Fruit fly (Drosophila melanogaster) whole organism, embryonic: ENCODE data around the gene Mgat4a.

Experiments
- Ada2b ChIP-seq: fragments of 200-800 bp; sonication (Bioruptor generic); IDR thresholded peaks from 2 replicates; pipeline ENCODE4 v1.3.6; 2022; ENCODE audit warnings: missing biosample characterization, missing genetic modification characterization
- Bteb2 ChIP-seq: fragments of 200-800 bp; sonication (Bioruptor generic); optimal IDR thresholded peaks from 2 replicates; lab custom pipeline; 2016; ENCODE audit warnings: missing biosample characterization, missing genetic modification characterization
- CG10321 ChIP-seq: fragments of 200-800 bp; sonication (Bioruptor generic); IDR thresholded peaks from 2 replicates; pipeline ENCODE4 v1.3.6; 2022; ENCODE audit warnings: missing biosample characterization, missing genetic modification characterization
- CG10431 ChIP-seq: fragments of 200-800 bp; sonication (Bioruptor generic); optimal IDR thresholded peaks from 3 replicates; lab custom pipeline; 2018; ENCODE audit warnings: missing biosample characterization, mild to moderate bottlenecking, missing genetic modification characterization
- CG10565 ChIP-seq: fragments of 200-800 bp; sonication (Bioruptor generic); optimal IDR thresholded peaks from 3 replicates; lab custom pipeline; 2016; ENCODE audit warnings: missing biosample characterization, mild to moderate bottlenecking, missing genetic modification characterization
- CG11695 ChIP-seq: fragments of 200-800 bp; sonication (Bioruptor generic); IDR thresholded peaks from 3 replicates; pipeline ENCODE4 v1.3.6; 2022; ENCODE audit warnings: missing biosample characterization, missing genetic modification characterization
- CG11696 ChIP-seq: fragments of 200-800 bp; sonication (Bioruptor generic); IDR thresholded peaks from 2 replicates; pipeline ENCODE4 v1.3.6; 2022; ENCODE audit warnings: missing biosample characterization, missing genetic modification characterization
- CG12299 ChIP-seq: fragments of 200-800 bp; sonication (Bioruptor generic); optimal IDR thresholded peaks from 2 replicates; lab custom pipeline; 2018; ENCODE audit warnings: missing biosample characterization, mild to moderate bottlenecking, missing genetic modification characterization
- CG1647 ChIP-seq: fragments of 200-800 bp; sonication (Bioruptor generic); optimal IDR thresholded peaks from 3 replicates; lab custom pipeline; 2016; ENCODE audit warnings: missing biosample characterization, missing genetic modification characterization
- CG17568 ChIP-seq: fragments of 200-800 bp; sonication (Bioruptor generic); optimal IDR thresholded peaks from 2 replicates; lab custom pipeline; 2018; ENCODE audit warnings: missing biosample characterization, mild to moderate bottlenecking, missing genetic modification characterization, moderate library complexity
- CG30431 ChIP-seq: fragments of 200-800 bp; sonication (Bioruptor generic); optimal IDR thresholded peaks from 2 replicates; lab custom pipeline; 2017; ENCODE audit warnings: missing biosample characterization, missing genetic modification characterization
- CG31224 ChIP-seq: fragments of 200-800 bp; sonication (Bioruptor generic); IDR thresholded peaks from 2 replicates; pipeline ENCODE4 v1.3.6; 2022; ENCODE audit warnings: missing biosample characterization, missing genetic modification characterization
- CG32767 ChIP-seq: fragments of 200-800 bp; sonication (Bioruptor generic); IDR thresholded peaks from 2 replicates; pipeline ENCODE4 v1.3.6; 2022; ENCODE audit warnings: missing biosample characterization, missing genetic modification characterization
- CG3281 ChIP-seq: fragments of 200-800 bp; sonication (Bioruptor generic); optimal IDR thresholded peaks from 3 replicates; lab custom pipeline; 2017; ENCODE audit warnings: missing biosample characterization, mild to moderate bottlenecking, missing genetic modification characterization
- CG3995 ChIP-seq: fragments of 200-800 bp; sonication (Bioruptor generic); optimal IDR thresholded peaks from 3 replicates; lab custom pipeline; 2016; ENCODE audit warnings: missing biosample characterization, missing genetic modification characterization
- CG6175 ChIP-seq: fragments of 200-800 bp; sonication (Bioruptor generic); IDR thresholded peaks from 3 replicates; pipeline ENCODE4 v1.3.6; 2022; ENCODE audit warnings: missing biosample characterization, missing genetic modification characterization
- CG7556 ChIP-seq: fragments of 200-800 bp; sonication (Bioruptor generic); optimal IDR thresholded peaks from 2 replicates; lab custom pipeline; 2017; ENCODE audit warnings: missing biosample characterization, mild to moderate bottlenecking, missing genetic modification characterization
- CG8281 ChIP-seq: fragments of 200-800 bp; sonication (Bioruptor generic); optimal IDR thresholded peaks from 2 replicates; lab custom pipeline; 2018; ENCODE audit warnings: missing biosample characterization, mild to moderate bottlenecking, missing genetic modification characterization, moderate library complexity
- CG9215 ChIP-seq: fragments of 200-800 bp; sonication (Bioruptor generic); IDR thresholded peaks from 2 replicates; pipeline ENCODE4 v1.3.6; 2022; ENCODE audit warnings: missing biosample characterization, missing genetic modification characterization
- CG9727 ChIP-seq: fragments of 200-800 bp; sonication (Bioruptor generic); optimal IDR thresholded peaks from 3 replicates; lab custom pipeline; 2017; ENCODE audit warnings: missing biosample characterization, mild to moderate bottlenecking, missing genetic modification characterization
- CG9797 ChIP-seq: fragments of 200-800 bp; sonication (Bioruptor generic); optimal IDR thresholded peaks from 3 replicates; lab custom pipeline; 2018; ENCODE audit warnings: missing biosample characterization, mild to moderate bottlenecking, missing genetic modification characterization
- CrebB ChIP-seq: fragments of 200-800 bp; sonication (Bioruptor generic); optimal IDR thresholded peaks from 3 replicates; lab custom pipeline; 2018; ENCODE audit warnings: missing biosample characterization, mild to moderate bottlenecking, missing genetic modification characterization
- H15 ChIP-seq: fragments of 200-800 bp; sonication (Bioruptor generic); IDR thresholded peaks from 3 replicates; pipeline ENCODE4 v1.3.6; 2022; ENCODE audit warnings: missing biosample characterization, missing genetic modification characterization
- Jarid2 ChIP-seq: fragments of 200-800 bp; sonication (Bioruptor generic); optimal IDR thresholded peaks from 3 replicates; lab custom pipeline; 2017; ENCODE audit warnings: mild to moderate bottlenecking, missing biosample characterization, missing genetic modification reagents, missing genetic modification characterization
- Meics ChIP-seq: fragments of 200-800 bp; sonication (Bioruptor generic); optimal IDR thresholded peaks from 2 replicates; lab custom pipeline; 2017; ENCODE audit warnings: missing biosample characterization, mild to moderate bottlenecking, missing genetic modification characterization
- Mes4 ChIP-seq: fragments of 200-800 bp; sonication (Bioruptor generic); optimal IDR thresholded peaks from 2 replicates; lab custom pipeline; 2016; ENCODE audit warnings: missing biosample characterization, missing genetic modification characterization
- Nf-YB ChIP-seq: fragments of 200-800 bp; sonication (Bioruptor generic); optimal IDR thresholded peaks from 3 replicates; lab custom pipeline; 2019; ENCODE audit warnings: missing biosample characterization, mild to moderate bottlenecking, missing genetic modification characterization, moderate library complexity
- Pdp1 ChIP-seq, 2 experiments: fragments of 200-800 bp; sonication (Bioruptor generic); optimal IDR thresholded peaks; 3 replicates each; lab custom pipeline; 2016; ENCODE audit warnings: missing biosample characterization in 2 of 2, missing genetic modification characterization in 2 of 2, mild to moderate bottlenecking in 1 of 2, moderate library complexity in 1 of 2
- Tbp ChIP-seq: fragments of >200 bp; optimal IDR thresholded peaks from 2 replicates; lab custom pipeline; 2018; ENCODE audit warnings: missing biosample characterization, missing genetic modification characterization
- Usf ChIP-seq: fragments of 200-800 bp; sonication (Bioruptor generic); optimal IDR thresholded peaks from 2 replicates; lab custom pipeline; 2017; ENCODE audit warnings: missing genotype, missing biosample characterization, missing genetic modification characterization
- Xbp1 ChIP-seq: fragments of 200-800 bp; sonication (Bioruptor generic); optimal IDR thresholded peaks from 3 replicates; lab custom pipeline; 2016; ENCODE audit warnings: missing biosample characterization, mild to moderate bottlenecking, missing genetic modification characterization
- YL-1 ChIP-seq: fragments of 200-800 bp; sonication (Bioruptor generic); optimal IDR thresholded peaks from 3 replicates; lab custom pipeline; 2017; ENCODE audit warnings: missing biosample characterization, mild to moderate bottlenecking, missing genetic modification characterization
- ase ChIP-seq: fragments of 200-800 bp; sonication (Bioruptor generic); IDR thresholded peaks from 3 replicates; pipeline ENCODE4 v1.3.6; 2022; ENCODE audit warnings: missing biosample characterization, missing genetic modification characterization
- cas ChIP-seq: fragments of 200-800 bp; sonication (Bioruptor generic); IDR thresholded peaks from 2 replicates; pipeline ENCODE4 v1.3.6; 2022; ENCODE audit warnings: missing biosample characterization, missing genetic modification characterization
- caup ChIP-seq: fragments of 200-800 bp; sonication (Bioruptor generic); optimal IDR thresholded peaks from 3 replicates; lab custom pipeline; 2017; ENCODE audit warnings: missing biosample characterization, mild to moderate bottlenecking, missing genetic modification characterization, moderate library complexity; ENCODE audit not compliant: severe bottlenecking
- croc ChIP-seq: fragments of 200-800 bp; sonication (Bioruptor generic); conservative IDR thresholded peaks from 3 replicates; pipeline ENCODE4 v1.3.6; 2022; ENCODE audit warnings: missing biosample characterization, missing genetic modification characterization
- fd96Cb ChIP-seq: fragments of 200-800 bp; sonication (Bioruptor generic); optimal IDR thresholded peaks from 2 replicates; lab custom pipeline; 2018; ENCODE audit warnings: missing biosample characterization, mild to moderate bottlenecking, missing genetic modification characterization, moderate library complexity
- gcm ChIP-seq: fragments of 200-800 bp; sonication (Bioruptor generic); optimal IDR thresholded peaks from 2 replicates; lab custom pipeline; 2019; ENCODE audit warnings: missing biosample characterization, mild to moderate bottlenecking, missing genetic modification characterization, moderate library complexity
- gsb-n ChIP-seq: fragments of 200-800 bp; sonication (Bioruptor generic); optimal IDR thresholded peaks from 3 replicates; lab custom pipeline; 2018; ENCODE audit warnings: missing biosample characterization, mild to moderate bottlenecking, missing genetic modification characterization
- klu ChIP-seq: fragments of 200-800 bp; sonication (Bioruptor generic); IDR thresholded peaks from 2 replicates; pipeline ENCODE4 v1.3.6; 2022; ENCODE audit warnings: missing biosample characterization, missing genetic modification characterization
- knrl ChIP-seq: fragments of 200-800 bp; sonication (Bioruptor generic); IDR thresholded peaks from 3 replicates; pipeline ENCODE4 v1.3.6; 2022; ENCODE audit warnings: missing biosample characterization, missing genetic modification characterization; ENCODE audit not compliant: partially characterized antibody
- lab ChIP-seq: fragments of 200-800 bp; sonication (Bioruptor generic); optimal IDR thresholded peaks from 3 replicates; lab custom pipeline; 2017; ENCODE audit warnings: missing biosample characterization, missing genetic modification characterization, mild to moderate bottlenecking, moderate library complexity, missing genetic modification reagents
- luna ChIP-seq: fragments of 200-800 bp; sonication (Bioruptor generic); optimal IDR thresholded peaks from 2 replicates; lab custom pipeline; 2016; ENCODE audit warnings: missing biosample characterization, missing genetic modification characterization
- rib ChIP-seq: fragments of 200-800 bp; sonication (Bioruptor generic); IDR thresholded peaks from 2 replicates; pipeline ENCODE4 v1.3.6; 2022; ENCODE audit warnings: missing biosample characterization, missing genetic modification characterization
- run ChIP-seq: fragments of 200-800 bp; sonication (Bioruptor generic); optimal IDR thresholded peaks from 3 replicates; lab custom pipeline; 2018; ENCODE audit warnings: missing biosample characterization, mild to moderate bottlenecking, missing genetic modification characterization
- slbo ChIP-seq: fragments of 200-800 bp; sonication (Bioruptor generic); IDR thresholded peaks from 2 replicates; pipeline ENCODE4 v1.3.6; 2022; ENCODE audit warnings: missing biosample characterization, missing genetic modification characterization
- tgo ChIP-seq: fragments of 200-800 bp; sonication (Bioruptor generic); IDR thresholded peaks from 3 replicates; pipeline ENCODE4 v1.3.6; 2022; ENCODE audit warnings: missing biosample characterization, missing genetic modification characterization
- trem ChIP-seq: fragments of 200-800 bp; optimal IDR thresholded peaks from 3 replicates; lab custom pipeline; 2019; ENCODE audit warnings: missing biosample characterization, mild to moderate bottlenecking, missing genetic modification characterization, moderate library complexity
- wdn ChIP-seq: fragments of 200-800 bp; sonication (Bioruptor generic); IDR thresholded peaks from 2 replicates; pipeline ENCODE4 v1.3.6; 2022; ENCODE audit warnings: missing biosample characterization, missing genetic modification characterization
- zen ChIP-seq: fragments of 200-800 bp; sonication (Bioruptor generic); optimal IDR thresholded peaks from 3 replicates; lab custom pipeline; 2018; ENCODE audit warnings: missing biosample characterization, mild to moderate bottlenecking, missing genetic modification characterization, moderate library complexity
- zf30C ChIP-seq: fragments of 200-800 bp; sonication (Bioruptor generic); optimal IDR thresholded peaks from 3 replicates; lab custom pipeline; 2018; ENCODE audit warnings: missing biosample characterization, mild to moderate bottlenecking, missing genetic modification characterization

Mgat4a gene

DNA sequence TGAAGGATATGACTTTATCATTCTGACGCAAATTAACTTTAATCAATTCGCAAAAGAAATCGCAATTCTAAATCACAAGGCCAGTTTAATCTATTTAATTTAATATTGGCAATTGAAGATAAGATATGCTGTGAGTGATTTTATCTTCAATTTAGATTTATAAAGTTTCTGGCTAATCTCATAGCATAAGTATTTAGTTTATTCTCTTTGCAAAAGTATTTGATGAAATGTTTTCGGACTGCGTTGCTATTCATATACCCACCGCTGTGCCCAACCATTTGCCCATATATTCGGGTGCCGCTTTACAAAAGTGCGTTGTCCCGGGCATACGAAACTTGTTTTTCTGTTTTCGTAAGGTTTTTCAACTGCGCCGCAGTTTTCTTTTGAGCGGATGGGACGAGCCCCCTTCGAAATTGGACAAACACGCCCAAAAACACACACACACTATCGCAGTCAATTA, 23.2 kb downstream of the Mgat4a start (continued):
- peak; percentile 80 for TF ChIP-seq wdn (GFP tag; lab: Robert Waterston, UW)
- peak; percentile 92 for TF ChIP-seq slbo (GFP tag; lab: Robert Waterston, UW)
- peak; percentile 89 for TF ChIP-seq CG9215
- TF ChIP-seq Jarid2 (GFP tag; lab: Kevin White, UChicago): peak; percentile 86
- peak; percentile 42 for TF ChIP-seq CG9797 (GFP tag; lab: Kevin White, UChicago)
- no peak for TF ChIP-seq Tbp (GFP tag; lab: Kevin White, UChicago)
- TF ChIP-seq lab (GFP tag; lab: Kevin White, UChicago): peak; percentile 97
- peak; percentile 91 for TF ChIP-seq CG1647 (GFP tag; lab: Kevin White, UChicago)
- peak; percentile 92 to 94 for TF ChIP-seq Pdp1 (GFP tag; optimal IDR thresholded peaks at IDR 0.05; lab: Kevin White, UChicago)
- peak; percentile 87 for TF ChIP-seq CG31224 (GFP tag; lab: Robert Waterston, UW)
- peak; percentile 95 for TF ChIP-seq YL-1 (GFP tag; lab: Kevin White, UChicago)
- peak; percentile 98 for TF ChIP-seq gcm (GFP tag; lab: Kevin White, UChicago)
- TF ChIP-seq croc (GFP tag; lab: Robert Waterston, UW): peak; percentile 90
- peak; percentile 73 for TF ChIP-seq CG3995
- TF ChIP-seq trem: peak; percentile 95
- TF ChIP-seq CG11695 (GFP tag; lab: Robert Waterston, UW): peak; percentile 96
- peak; percentile 60 for TF ChIP-seq cas (GFP tag; lab: Robert Waterston, UW)
- TF ChIP-seq run: peak; percentile 95
- peak; percentile 98 for TF ChIP-seq Meics (GFP tag; lab: Kevin White, UChicago)
- peak; percentile 94 for TF ChIP-seq CrebB
- peak; percentile 79 for TF ChIP-seq ase (GFP tag; lab: Robert Waterston, UW)
- peak; percentile 94 for TF ChIP-seq CG12299 (tag; lab: Kevin White, UChicago)
- TF ChIP-seq CG30431: peak; percentile 92
- peak; percentile 96 for TF ChIP-seq CG17568
- peak; percentile 96 for TF ChIP-seq Xbp1 (GFP tag; lab: Kevin White, UChicago)
- no peak for TF ChIP-seq knrl (GFP tag; lab: Robert Waterston, UW)
- peak; percentile 98 for TF ChIP-seq CG7556 (GFP tag; lab: Kevin White, UChicago)
- peak; percentile 92 for TF ChIP-seq CG10565 (GFP tag; lab: Kevin White, UChicago)
- TF ChIP-seq Ada2b (GFP tag; lab: Robert Waterston, UW): peak; percentile 86
- peak; percentile 94 for TF ChIP-seq Usf (GFP tag; lab: Kevin White, UChicago)
- peak; percentile 99 for TF ChIP-seq CG9727 (GFP tag; lab: Kevin White, UChicago)
- peak; percentile 95 for TF ChIP-seq CG32767
- TF ChIP-seq Nf-YB (GFP tag; lab: Kevin White, UChicago): peak; percentile 88
- peak; percentile 98 for TF ChIP-seq CG3281 (GFP tag; lab: Kevin White, UChicago)
- TF ChIP-seq fd96Cb: peak; percentile 98
- peak; percentile 91 for TF ChIP-seq Mes4 (GFP tag; lab: Kevin White, UChicago)
- TF ChIP-seq tgo: peak; percentile 91
- peak; percentile 88 for TF ChIP-seq CG8281 (tag; lab: Kevin White, UChicago)
- peak; percentile 96 for TF ChIP-seq caup
- peak; percentile 66 for TF ChIP-seq CG10321 (GFP tag; lab: Robert Waterston, UW)
- peak; percentile 85 for TF ChIP-seq rib (GFP tag; lab: Robert Waterston, UW)
- peak; percentile 96 for TF ChIP-seq CG11696 (GFP tag; lab: Robert Waterston, UW)
- TF ChIP-seq luna (GFP tag; lab: Kevin White, UChicago): peak; percentile 77
- TF ChIP-seq Bteb2 (GFP tag; lab: Kevin White, UChicago): peak; percentile 94
- TF ChIP-seq H15: peak; percentile 80
- peak; percentile 90 for TF ChIP-seq CG10431
- peak; percentile 76; the same call in 2 of the 3 replicates for TF ChIP-seq CG6175 (GFP tag; lab: Robert Waterston, UW)
- no peak for TF ChIP-seq zf30C (GFP tag; lab: Kevin White, UChicago)
- TF ChIP-seq klu (GFP tag; lab: Robert Waterston, UW): peak; percentile 89
- TF ChIP-seq gsb-n (tag; lab: Kevin White, UChicago): peak; percentile 96
- TF ChIP-seq zen (tag; lab: Kevin White, UChicago): peak; percentile 95
